Worm (Caenorhabditis elegans): Measurements from ENCODE around the gene denn-4.

DNA sequence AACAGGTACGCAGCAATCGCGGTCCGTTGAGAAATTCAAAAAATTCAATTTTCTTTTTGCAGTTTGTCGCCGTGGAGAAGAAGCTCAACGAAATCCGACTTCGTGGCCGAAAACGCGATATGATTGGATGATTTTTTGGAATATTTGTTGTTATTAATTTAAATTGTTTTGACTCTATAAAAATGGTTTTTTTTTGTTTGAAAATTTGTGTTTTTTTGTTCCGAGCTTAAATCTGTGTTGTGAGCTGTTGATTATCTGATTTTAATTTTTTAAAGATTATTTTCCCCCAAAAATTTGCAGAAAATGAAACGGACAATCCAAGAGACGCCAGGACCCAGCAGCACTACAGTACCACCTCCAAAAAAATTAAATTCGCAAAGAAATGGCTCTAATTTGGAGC lies 35.8 kb downstream of the denn-4 start, which contains the start of gene tdpo-1:
- TF ChIP-seq lsy-2 (tag; optimal IDR thresholded peaks at IDR 0.05) (no peak), egl-27 (tag; optimal IDR thresholded peaks at IDR 0.05) (no peak), Y55F3AM.14 (GFP tag; optimal IDR thresholded peaks at IDR 0.05) (no peak)
